Fruit fly (Drosophila melanogaster): ENCODE measurements around the gene CG31606.

DNA sequence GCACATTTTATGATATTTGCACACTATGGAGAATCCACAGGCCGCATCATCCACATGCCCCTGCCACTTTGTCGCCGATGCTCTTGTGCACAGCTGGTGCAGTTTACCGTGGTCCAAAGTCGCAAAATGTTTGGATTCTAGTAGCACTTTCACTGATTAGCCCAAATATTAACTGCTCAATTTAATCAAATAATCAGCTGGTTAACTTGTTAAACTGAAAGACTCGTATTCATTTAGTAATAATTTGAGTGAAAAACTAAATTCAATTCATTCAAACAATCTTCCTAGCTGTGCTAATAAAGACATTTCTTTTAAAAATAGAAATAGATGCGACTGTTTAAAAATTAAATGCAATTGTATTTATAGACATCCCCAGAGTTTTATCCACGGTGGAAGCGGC, 20.7 kb downstream of the CG31606 start:
- TF ChIP-seq usp (GFP tag; optimal IDR thresholded peaks at IDR 0.05) (no peak), esg (GFP tag; conservative IDR thresholded peaks at IDR 0.05) (no peak), pum (GFP tag; optimal IDR thresholded peaks at IDR 0.05) (no peak), CG8290 (GFP tag; optimal IDR thresholded peaks at IDR 0.05) (no peak), CG8290 (tag; optimal IDR thresholded peaks at IDR 0.05) (no peak), Dad (GFP tag; optimal IDR thresholded peaks at IDR 0.05) (no peak), hkb (optimal IDR thresholded peaks at IDR 0.05) (no peak), hkb (GFP tag; IDR thresholded peaks at IDR 0.05) (no peak), Meics (GFP tag; optimal IDR thresholded peaks at IDR 0.05) (no peak), CG9609 (GFP tag; optimal IDR thresholded peaks at IDR 0.05) (no peak), br (optimal IDR thresholded peaks at IDR 0.05) (no peak), dimm (GFP tag; IDR thresholded peaks at IDR 0.05) (no peak), CG18619 (GFP tag; optimal IDR thresholded peaks at IDR 0.05) (no peak)

All from whole organism, embryonic.